Worm (Caenorhabditis elegans): Measurements from ENCODE around the gene nspg-5.

- TF ChIP-seq zag-1 (tag; optimal IDR thresholded peaks at IDR 0.05) (no peak), nfya-1 (tag; optimal IDR thresholded peaks at IDR 0.05; ENCODE audit: insufficient read depth) (no peak), nhr-28 (tag; optimal IDR thresholded peaks at IDR 0.05) (no peak), ceh-28 (tag; optimal IDR thresholded peaks at IDR 0.05) (no peak), skn-1 (tag; optimal IDR thresholded peaks at IDR 0.05) (no peak), nhr-43 (tag; optimal IDR thresholded peaks at IDR 0.05; ENCODE audit: poor library complexity, severe bottlenecking) (no peak), fkh-10 (GFP tag; optimal IDR thresholded peaks at IDR 0.05) (no peak), egl-27 (tag; optimal IDR thresholded peaks at IDR 0.05) (no peak), lin-15B (tag; optimal IDR thresholded peaks at IDR 0.05) (no peak), unc-62 (GFP tag; optimal IDR thresholded peaks at IDR 0.05) (no peak), pha-4 (tag; optimal IDR thresholded peaks at IDR 0.05) (no peak), ceh-82 (tag; optimal IDR thresholded peaks at IDR 0.05) (no peak)
Measured at ce11 chrX:2945950-2946349, 35.9 kb upstream of the nspg-5 start.
